Fruit fly (Drosophila melanogaster) whole organism, embryonic: ENCODE measurements around the gene CG42399.

Source experiments
- Atf3 ChIP-seq: fragments of 200-800 bp; sonication (Bioruptor generic); optimal IDR thresholded peaks from 3 replicates; lab custom pipeline; 2016; ENCODE audit warnings: missing biosample characterization, missing genetic modification characterization
- BEAF-32 ChIP-seq: fragments of 200-800 bp; sonication (Bioruptor generic); optimal IDR thresholded peaks from 3 replicates; lab custom pipeline; 2017; ENCODE audit warnings: missing biosample characterization, missing genetic modification characterization, mild to moderate bottlenecking, moderate library complexity, missing genetic modification reagents
- C15 ChIP-seq: fragments of 200-800 bp; sonication (Bioruptor generic); IDR thresholded peaks from 3 replicates; pipeline ENCODE4 v1.3.6; 2022; ENCODE audit warnings: missing biosample characterization, missing genetic modification characterization
- CG10147 ChIP-seq: fragments of 200-800 bp; sonication (Bioruptor generic); optimal IDR thresholded peaks from 2 replicates; lab custom pipeline; 2019; ENCODE audit warnings: missing biosample characterization, mild to moderate bottlenecking, missing genetic modification characterization, moderate library complexity
- CG12236 ChIP-seq: fragments of 200-800 bp; sonication (Bioruptor generic); optimal IDR thresholded peaks from 2 replicates; lab custom pipeline; 2016; ENCODE audit warnings: missing biosample characterization, missing genetic modification characterization
- CG1233 ChIP-seq: fragments of 200-800 bp; sonication (Bioruptor generic); optimal IDR thresholded peaks from 4 replicates; lab custom pipeline; 2018; ENCODE audit warnings: missing biosample characterization, mild to moderate bottlenecking, missing genetic modification characterization
- CG13287 ChIP-seq: fragments of 200-800 bp; sonication (Bioruptor generic); IDR thresholded peaks from 2 replicates; pipeline ENCODE4 v1.3.6; 2022; ENCODE audit warnings: missing biosample characterization, missing genetic modification characterization; ENCODE audit not compliant: partially characterized antibody
- CG13894 ChIP-seq: fragments of 200-800 bp; sonication (Bioruptor generic); optimal IDR thresholded peaks from 3 replicates; lab custom pipeline; 2018; ENCODE audit warnings: missing biosample characterization, mild to moderate bottlenecking, missing genetic modification characterization, moderate library complexity
- CG14014 ChIP-seq: fragments of 200-800 bp; sonication (Bioruptor generic); IDR thresholded peaks from 2 replicates; pipeline ENCODE4 v1.3.6; 2022; ENCODE audit warnings: missing biosample characterization, missing genetic modification characterization
- CG17359 ChIP-seq: fragments of 200-800 bp; sonication (Bioruptor generic); optimal IDR thresholded peaks from 3 replicates; lab custom pipeline; 2018; ENCODE audit warnings: missing biosample characterization, mild to moderate bottlenecking, missing genetic modification characterization, moderate library complexity
- CG17802 ChIP-seq: fragments of 200-800 bp; sonication (Bioruptor generic); optimal IDR thresholded peaks from 2 replicates; lab custom pipeline; 2018; ENCODE audit warnings: missing biosample characterization, mild to moderate bottlenecking, missing genetic modification characterization, moderate library complexity
- CG17829 ChIP-seq: fragments of 200-800 bp; optimal IDR thresholded peaks from 2 replicates; lab custom pipeline; 2019; ENCODE audit warnings: missing biosample characterization, mild to moderate bottlenecking, missing genetic modification characterization, moderate library complexity
- CG2120 ChIP-seq: fragments of 200-800 bp; sonication (Bioruptor generic); optimal IDR thresholded peaks from 3 replicates; lab custom pipeline; 2016; ENCODE audit warnings: missing biosample characterization, missing genetic modification characterization
- CG34224 ChIP-seq: fragments of 200-800 bp; sonication (Bioruptor generic); IDR thresholded peaks from 3 replicates; pipeline ENCODE4 v1.3.6; 2022; ENCODE audit warnings: missing biosample characterization, missing genetic modification characterization; ENCODE audit not compliant: partially characterized antibody
- CG3726 ChIP-seq: fragments of 200-800 bp; sonication (Bioruptor generic); IDR thresholded peaks from 3 replicates; pipeline ENCODE4, ENCODE4 v1.3.6; 2022; ENCODE audit warnings: missing biosample characterization, missing genetic modification characterization
- CG3838 ChIP-seq: fragments of 200-800 bp; sonication (Bioruptor generic); optimal IDR thresholded peaks from 3 replicates; lab custom pipeline; 2016; ENCODE audit warnings: missing biosample characterization, missing genetic modification characterization
- CG4707 ChIP-seq: fragments of 200-800 bp; sonication (Bioruptor generic); optimal IDR thresholded peaks from 2 replicates; lab custom pipeline; 2018; ENCODE audit warnings: missing biosample characterization, mild to moderate bottlenecking, missing genetic modification characterization, moderate library complexity
- CG4820 ChIP-seq: fragments of 200-800 bp; sonication (Bioruptor generic); optimal IDR thresholded peaks from 3 replicates; lab custom pipeline; 2016; ENCODE audit warnings: missing biosample characterization, missing genetic modification characterization
- CG6654 ChIP-seq: fragments of 200-800 bp; sonication (Bioruptor generic); optimal IDR thresholded peaks from 2 replicates; lab custom pipeline; 2017; ENCODE audit warnings: missing biosample characterization, mild to moderate bottlenecking, missing genetic modification characterization
- CG6791 ChIP-seq: fragments of 200-800 bp; sonication (Bioruptor generic); IDR thresholded peaks from 3 replicates; pipeline ENCODE4 v1.3.6; 2022; ENCODE audit warnings: missing biosample characterization, missing genetic modification characterization; ENCODE audit not compliant: partially characterized antibody
- CG7556 ChIP-seq: fragments of 200-800 bp; sonication (Bioruptor generic); optimal IDR thresholded peaks from 2 replicates; lab custom pipeline; 2017; ENCODE audit warnings: missing biosample characterization, mild to moderate bottlenecking, missing genetic modification characterization
- Deaf1 ChIP-seq: fragments of 200-800 bp; optimal IDR thresholded peaks from 3 replicates; lab custom pipeline; 2019; ENCODE audit warnings: missing biosample characterization, mild to moderate bottlenecking, missing genetic modification characterization, moderate library complexity
- Drgx ChIP-seq: fragments of 200-800 bp; sonication (Bioruptor generic); IDR thresholded peaks from 2 replicates; pipeline ENCODE4 v1.3.6; 2022; ENCODE audit warnings: missing biosample characterization, missing genetic modification characterization
- Gug ChIP-seq: fragments of 200-800 bp; sonication (Bioruptor generic); IDR thresholded peaks from 4 replicates; pipeline ENCODE4 v1.3.6; 2022; ENCODE audit warnings: missing biosample characterization, missing genetic modification characterization
- Hr3 ChIP-seq: fragments of 200-800 bp; sonication (Bioruptor generic); optimal IDR thresholded peaks from 3 replicates; lab custom pipeline; 2016; ENCODE audit warnings: missing biosample characterization, missing genetic modification characterization
- Hr39 ChIP-seq: fragments of >200 bp; optimal IDR thresholded peaks from 2 replicates; lab custom pipeline; 2017
- Hsf ChIP-seq: fragments of 200-800 bp; sonication (Bioruptor generic); optimal IDR thresholded peaks from 3 replicates; lab custom pipeline; 2016; ENCODE audit warnings: missing biosample characterization, missing genetic modification characterization
- Nf-YA ChIP-seq: fragments of 200-800 bp; sonication (Bioruptor generic); IDR thresholded peaks from 2 replicates; pipeline ENCODE4 v1.3.6; 2022; ENCODE audit warnings: missing biosample characterization, missing genetic modification characterization
- Sry-δ ChIP-seq: fragments of 200-800 bp; sonication (Bioruptor generic); optimal IDR thresholded peaks from 2 replicates; lab custom pipeline; 2016; ENCODE audit warnings: missing biosample characterization, missing genetic modification characterization
- Tbp ChIP-seq: fragments of >200 bp; optimal IDR thresholded peaks from 2 replicates; lab custom pipeline; 2018; ENCODE audit warnings: missing biosample characterization, missing genetic modification characterization
- Usf ChIP-seq: fragments of 200-800 bp; sonication (Bioruptor generic); optimal IDR thresholded peaks from 2 replicates; lab custom pipeline; 2017; ENCODE audit warnings: missing genotype, missing biosample characterization, missing genetic modification characterization
- aop ChIP-seq: fragments of 200-800 bp; sonication (Bioruptor generic); IDR thresholded peaks from 2 replicates; pipeline ENCODE4 v1.3.6; 2022; ENCODE audit warnings: missing biosample characterization, missing genetic modification characterization
- ash1 ChIP-seq: fragments of 200-800 bp; sonication (Bioruptor generic); optimal IDR thresholded peaks from 2 replicates; lab custom pipeline; 2018; ENCODE audit warnings: missing biosample characterization, mild to moderate bottlenecking, missing genetic modification characterization
- az2 ChIP-seq: fragments of 200-800 bp; sonication (Bioruptor generic); optimal IDR thresholded peaks from 3 replicates; lab custom pipeline; 2016; ENCODE audit warnings: missing biosample characterization, missing genetic modification characterization
- btn ChIP-seq: fragments of 200-800 bp; sonication (Bioruptor generic); optimal IDR thresholded peaks from 2 replicates; lab custom pipeline; 2016; ENCODE audit warnings: missing biosample characterization, missing genetic modification characterization
- corto ChIP-seq: fragments of 200-800 bp; sonication (Bioruptor generic); optimal IDR thresholded peaks from 2 replicates; lab custom pipeline; 2016; ENCODE audit warnings: missing biosample characterization, mild to moderate bottlenecking, missing genetic modification characterization, moderate library complexity
- crc ChIP-seq: fragments of 200-800 bp; sonication (Bioruptor generic); optimal IDR thresholded peaks from 2 replicates; lab custom pipeline; 2016; ENCODE audit warnings: missing biosample characterization, missing genetic modification characterization
- croc ChIP-seq: fragments of 200-800 bp; sonication (Bioruptor generic); conservative IDR thresholded peaks from 3 replicates; pipeline ENCODE4 v1.3.6; 2022; ENCODE audit warnings: missing biosample characterization, missing genetic modification characterization
- crol ChIP-seq: fragments of 200-800 bp; sonication (Bioruptor generic); IDR thresholded peaks from 2 replicates; pipeline ENCODE4 v1.3.6; 2022; ENCODE audit warnings: missing biosample characterization, missing genetic modification characterization
- gt ChIP-seq: fragments of 200-800 bp; sonication (Bioruptor generic); IDR thresholded peaks from 2 replicates; pipeline ENCODE4 v1.3.6; 2022; ENCODE audit warnings: missing biosample characterization, missing genetic modification characterization
- hkb ChIP-seq, 2 experiments: fragments of 200-800 bp in 1 of 2; fragments of >200 bp in 1 of 2; sonication (Bioruptor generic) in 1 of 2; IDR thresholded peaks in 1 of 2; optimal IDR thresholded peaks in 1 of 2; 2 replicates each; pipeline versions ENCODE4 v1.3.6 to Lab custom; 2017 to 2022; ENCODE audit warnings: missing biosample characterization in 1 of 2, missing genetic modification characterization in 1 of 2
- lbe ChIP-seq: fragments of 200-800 bp; sonication (Bioruptor generic); optimal IDR thresholded peaks from 2 replicates; lab custom pipeline; 2016; ENCODE audit warnings: missing biosample characterization, mild to moderate bottlenecking, missing genetic modification characterization
- nom ChIP-seq: fragments of 200-800 bp; sonication (Bioruptor generic); optimal IDR thresholded peaks from 2 replicates; lab custom pipeline; 2017; ENCODE audit warnings: missing biosample characterization, missing genetic modification characterization, mild to moderate bottlenecking, moderate library complexity, missing genetic modification reagents
- pb ChIP-seq: fragments of 200-800 bp; sonication (Bioruptor generic); optimal IDR thresholded peaks from 3 replicates; lab custom pipeline; 2016; ENCODE audit warnings: missing biosample characterization, missing genetic modification characterization
- pros ChIP-seq: fragments of 200-800 bp; sonication (Bioruptor generic); optimal IDR thresholded peaks from 3 replicates; lab custom pipeline; 2019; ENCODE audit warnings: missing biosample characterization, mild to moderate bottlenecking, missing genetic modification characterization, moderate library complexity
- sima ChIP-seq: fragments of 200-800 bp; sonication (Bioruptor generic); optimal IDR thresholded peaks from 2 replicates; lab custom pipeline; 2016; ENCODE audit warnings: missing biosample characterization, missing genetic modification characterization
- sr ChIP-seq: fragments of 200-800 bp; sonication (Bioruptor generic); IDR thresholded peaks from 3 replicates; pipeline ENCODE4 v1.3.6; 2022; ENCODE audit warnings: missing biosample characterization, missing genetic modification characterization
- ssp ChIP-seq: fragments of 200-800 bp; sonication (Bioruptor generic); IDR thresholded peaks from 2 replicates; pipeline ENCODE4 v1.3.6; 2022; ENCODE audit warnings: missing biosample characterization, missing genetic modification characterization
- tin ChIP-seq: fragments of 200-800 bp; sonication (Bioruptor generic); optimal IDR thresholded peaks from 3 replicates; lab custom pipeline; 2016; ENCODE audit warnings: missing biosample characterization, missing genetic modification characterization

The CG42399 gene

DNA sequence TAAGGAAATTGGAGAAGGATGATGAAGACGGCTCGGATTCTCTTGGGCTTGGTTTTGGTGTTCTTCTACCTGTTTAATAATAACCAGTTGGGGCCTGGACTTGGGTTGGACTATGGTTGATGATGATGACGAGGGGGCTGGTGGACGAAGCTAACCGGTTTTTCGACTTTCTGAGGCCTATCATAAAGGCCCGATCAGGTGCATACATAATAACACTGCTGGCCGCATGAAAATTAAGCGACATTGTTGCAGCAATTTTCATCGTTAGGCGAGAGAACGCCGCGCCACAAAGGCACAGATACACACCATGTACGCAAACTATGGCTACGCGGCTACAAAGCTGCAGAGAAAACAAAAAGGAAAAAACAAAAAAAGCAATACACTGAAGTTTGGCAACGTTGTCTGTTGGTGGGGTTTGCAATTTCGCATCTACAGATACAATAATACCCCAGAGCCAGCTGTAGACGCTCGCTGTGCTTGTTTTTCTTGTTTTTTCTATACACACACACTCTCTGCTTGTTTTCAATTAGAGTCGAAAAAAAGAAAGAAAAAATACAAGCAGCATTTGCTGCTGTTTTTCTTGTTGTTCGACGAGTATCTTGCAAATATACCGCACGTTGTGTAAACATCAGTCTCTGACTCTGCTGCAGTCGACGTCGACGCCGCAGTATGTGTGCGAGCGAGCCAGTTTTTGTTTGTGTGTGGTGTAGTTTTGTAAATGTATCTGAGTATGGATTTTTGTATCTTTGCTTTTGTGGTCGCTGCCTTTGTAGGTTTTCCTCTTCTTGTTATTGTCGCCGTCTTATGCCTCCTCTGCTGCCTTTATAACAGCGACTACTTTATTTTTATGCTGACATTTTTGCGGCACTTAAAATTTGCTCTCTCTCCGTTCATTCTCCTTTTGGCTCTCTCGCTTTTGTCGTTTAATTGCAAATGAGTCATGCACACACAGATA, 13.3 kb upstream of the CG42399 start (continued):
- TF ChIP-seq Hsf (GFP tag; lab: Kevin White, UChicago) (peak; percentile 30), nom (GFP tag; lab: Kevin White, UChicago) (peak; percentile 98), Nf-YA (GFP tag; lab: Robert Waterston, UW) (no peak), CG4707 (GFP tag; lab: Kevin White, UChicago) (peak; percentile 59), CG17829 (peak; percentile 62), crc (GFP tag; lab: Kevin White, UChicago) (peak; percentile 15), Deaf1 (tag; lab: Kevin White, UChicago) (no peak), Usf (GFP tag; lab: Kevin White, UChicago) (no peak), CG14014 (GFP tag; lab: Robert Waterston, UW) (no peak), pros (GFP tag; lab: Kevin White, UChicago) (peak; percentile 85), corto (GFP tag; lab: Kevin White, UChicago) (peak; percentile 97), Hr39 (lab: Kevin White, UChicago) (no peak), hkb (optimal IDR thresholded peaks at IDR 0.05; lab: Kevin White, UChicago) (no peak), hkb (GFP tag; IDR thresholded peaks at IDR 0.05; lab: Robert Waterston, UW) (no peak), gt (no peak), CG17802 (tag; lab: Kevin White, UChicago) (no peak), Drgx (GFP tag; lab: Robert Waterston, UW) (no peak), CG6791 (GFP tag; lab: Robert Waterston, UW) (no peak), btn (GFP tag; lab: Kevin White, UChicago) (peak; percentile 55), CG2120 (GFP tag; lab: Kevin White, UChicago) (peak; percentile 65), CG3838 (GFP tag; lab: Kevin White, UChicago) (peak; percentile 62), CG17359 (tag; lab: Kevin White, UChicago) (peak; percentile 96), pb (GFP tag; lab: Kevin White, UChicago) (peak; percentile 47), CG3726 (no peak), Tbp (GFP tag; lab: Kevin White, UChicago) (no peak), Sry-δ (GFP tag; lab: Kevin White, UChicago) (peak; percentile 28), CG10147 (peak; percentile 82), sima (GFP tag; lab: Kevin White, UChicago) (peak; percentile 36), crol (GFP tag; lab: Robert Waterston, UW) (no peak), CG12236 (GFP tag; lab: Kevin White, UChicago) (peak; percentile 59), ash1 (GFP tag; lab: Kevin White, UChicago) (peak; percentile 91), CG4820 (GFP tag; lab: Kevin White, UChicago) (no peak), CG6654 (GFP tag; lab: Kevin White, UChicago) (no peak), az2 (peak; percentile 6), sr (no peak), CG13894 (tag; lab: Kevin White, UChicago) (peak; percentile 90), ssp (GFP tag; lab: Robert Waterston, UW) (no peak), CG13287 (GFP tag; lab: Robert Waterston, UW) (no peak), Atf3 (GFP tag; lab: Kevin White, UChicago) (peak; percentile 27), aop (GFP tag; lab: Robert Waterston, UW) (no peak), CG34224 (no peak), CG7556 (GFP tag; lab: Kevin White, UChicago) (peak; percentile 80), Hr3 (GFP tag; lab: Kevin White, UChicago) (no peak), BEAF-32 (GFP tag; lab: Kevin White, UChicago) (no peak), tin (GFP tag; lab: Kevin White, UChicago) (peak; percentile 11), C15 (GFP tag; lab: Robert Waterston, UW) (no peak), Gug (no peak), CG1233 (GFP tag; lab: Kevin White, UChicago) (peak; percentile 78), lbe (peak; percentile 96), croc (GFP tag; lab: Robert Waterston, UW) (peak; percentile 25; the same call in 1 of the 3 replicates)
